Fruit fly (Drosophila melanogaster): ENCODE results near the gene CG34132.

Gene CG34132

dm6 chr2L:7911209-7911859 lies 26.0 kb downstream of the CG34132 start:
- TF ChIP-seq CG17801 (GFP tag; optimal IDR thresholded peaks at IDR 0.05; ENCODE audit: partially characterized antibody): no peak

dm6 chr2L:7912878-7913277 lies 27.6 kb downstream of the CG34132 start:
- TF ChIP-seq CG17801 (GFP tag; optimal IDR thresholded peaks at IDR 0.05; ENCODE audit: partially characterized antibody): no peak

- TF ChIP-seq CG17801 (GFP tag; optimal IDR thresholded peaks at IDR 0.05; ENCODE audit: partially characterized antibody): no peak
These were observed 29.7 kb downstream of the CG34132 start for dm6 chr2L:7914948-7915549.

- no peak for TF ChIP-seq CG17801 (GFP tag; optimal IDR thresholded peaks at IDR 0.05; ENCODE audit: partially characterized antibody)
These were observed 31.1 kb downstream of the CG34132 start for dm6 chr2L:7916368-7916767.

dm6 chr2L:7918770-7919169 lies 33.5 kb downstream of the CG34132 start:
- no peak for TF ChIP-seq CG17801 (GFP tag; optimal IDR thresholded peaks at IDR 0.05; ENCODE audit: partially characterized antibody)

dm6 chr2L:7920590-7920989 lies 35.3 kb downstream of the CG34132 start:
- TF ChIP-seq CG17801 (GFP tag; optimal IDR thresholded peaks at IDR 0.05; ENCODE audit: partially characterized antibody): no peak

dm6 chr2L:7922088-7922487 lies 36.8 kb downstream of the CG34132 start:
- TF ChIP-seq CG17801 (GFP tag; optimal IDR thresholded peaks at IDR 0.05; ENCODE audit: partially characterized antibody): no peak

dm6 chr2L:7923636-7924301 lies 38.5 kb downstream of the CG34132 start:
- TF ChIP-seq CG17801 (GFP tag; optimal IDR thresholded peaks at IDR 0.05; ENCODE audit: partially characterized antibody): no peak

- TF ChIP-seq CG17801 (GFP tag; optimal IDR thresholded peaks at IDR 0.05; ENCODE audit: partially characterized antibody): no peak
These were observed 40.1 kb downstream of the CG34132 start for dm6 chr2L:7925389-7925788.

- TF ChIP-seq CG17801 (GFP tag; optimal IDR thresholded peaks at IDR 0.05; ENCODE audit: partially characterized antibody): no peak
These were observed 41.2 kb downstream of the CG34132 start for dm6 chr2L:7926288-7927061.

- TF ChIP-seq CG17801 (GFP tag; optimal IDR thresholded peaks at IDR 0.05; ENCODE audit: partially characterized antibody): no peak
These were observed 45.4 kb downstream of the CG34132 start for dm6 chr2L:7930737-7931136.

- no peak for TF ChIP-seq CG17801 (GFP tag; optimal IDR thresholded peaks at IDR 0.05; ENCODE audit: partially characterized antibody)
These were observed 45.9 kb downstream of the CG34132 start for dm6 chr2L:7931218-7931617.

- no peak for TF ChIP-seq CG17801 (GFP tag; optimal IDR thresholded peaks at IDR 0.05; ENCODE audit: partially characterized antibody)
These were observed 46.9 kb downstream of the CG34132 start for dm6 chr2L:7932091-7932769.

- no peak for TF ChIP-seq CG17801 (GFP tag; optimal IDR thresholded peaks at IDR 0.05; ENCODE audit: partially characterized antibody)
These were observed 47.9 kb downstream of the CG34132 start for dm6 chr2L:7933186-7933585.
